Worm (Caenorhabditis elegans) whole organism, midembryonic: Measurements from ENCODE around the gene clp-2.
"Not testable (repeated sequence)": the region's sequence is repeated elsewhere in the genome, so short reads cannot be mapped to it uniquely, and the experiment has no call there.

Experiments
- T22C8.4 ChIP-seq: fragments of 200-800 bp; sonication (Bioruptor generic); IDR thresholded peaks from 2 replicates; pipeline ENCODE4 v1.3.6; 2022; ENCODE audit warnings: missing genetic modification characterization, missing compliant biosample characterization
- cog-1 ChIP-seq: sonication (generic microtip); optimal IDR thresholded peaks from 2 replicates; lab custom pipeline; 2016; ENCODE audit warnings: missing genetic modification characterization, missing compliant biosample characterization
- flt-1 ChIP-seq: fragments of 200-800 bp; sonication (Bioruptor generic); IDR thresholded peaks from 2 replicates; pipeline ENCODE4 v1.3.6; 2022; ENCODE audit warnings: missing genetic modification characterization, missing compliant biosample characterization
- klf-2 ChIP-seq: fragments of 200-800 bp; sonication (Bioruptor generic); conservative IDR thresholded peaks from 2 replicates; pipeline ENCODE4 v1.3.6; 2022; ENCODE audit warnings: missing genetic modification reagents, missing genetic modification characterization, missing compliant biosample characterization
- med-1 ChIP-seq: sonication (generic microtip); optimal IDR thresholded peaks from 2 replicates; lab custom pipeline; 2017; ENCODE audit warnings: missing genetic modification characterization, mild to moderate bottlenecking, missing compliant biosample characterization, antibody characterized with exemption, missing genetic modification reagents; ENCODE audit not compliant: insufficient read depth
- ref-1 ChIP-seq: fragments of 200-800 bp; sonication (Bioruptor generic); conservative IDR thresholded peaks from 2 replicates; pipeline ENCODE4 v1.3.6; 2022; ENCODE audit warnings: missing genetic modification reagents, missing genetic modification characterization, missing compliant biosample characterization
- tab-1 ChIP-seq: fragments of 200-800 bp; sonication (Bioruptor generic); IDR thresholded peaks from 2 replicates; pipeline ENCODE4 v1.3.6; 2022; ENCODE audit warnings: missing genetic modification characterization, missing compliant biosample characterization
- ztf-23 ChIP-seq: fragments of 200-800 bp; sonication (Bioruptor generic); IDR thresholded peaks from 2 replicates; pipeline ENCODE4 v1.3.6; 2022; ENCODE audit warnings: missing genetic modification reagents, missing genetic modification characterization, missing compliant biosample characterization
- ztf-29 ChIP-seq: fragments of 200-800 bp; sonication (Bioruptor generic); IDR thresholded peaks from 2 replicates; pipeline ENCODE4 v1.3.6; 2022; ENCODE audit warnings: missing genetic modification reagents, missing genetic modification characterization, missing compliant biosample characterization

Gene clp-2

DNA sequence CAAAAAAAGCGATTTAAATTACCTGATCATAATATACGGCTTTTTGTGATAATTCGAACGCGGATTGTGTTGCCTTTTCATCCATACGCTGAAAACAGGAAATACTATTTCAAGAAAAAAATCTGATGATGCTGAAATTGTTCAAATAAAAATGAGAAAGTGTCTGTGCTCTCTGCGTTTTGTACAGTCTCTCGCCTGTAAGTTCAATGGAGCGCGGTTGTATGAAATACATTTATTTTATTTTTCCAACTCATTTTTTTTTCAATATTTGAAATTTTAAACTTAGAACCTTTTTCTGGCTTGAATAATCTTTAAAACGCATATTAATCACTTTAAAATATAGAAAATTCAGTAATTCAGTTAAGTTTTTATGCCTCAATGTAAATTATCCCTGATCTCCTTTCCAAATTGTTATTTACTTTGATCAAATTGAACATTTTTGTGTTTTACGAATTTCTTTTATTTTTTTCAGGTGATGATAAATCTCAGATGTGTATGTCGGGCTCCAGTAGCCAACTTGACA is at the start of gene clp-2, which contains the start of gene mrpl-16:
Gene clp-2, minus strand, starts transcription at position 94 of the 523 bp plus-strand sequence.
Gene mrpl-16, plus strand, starts transcription at position 473 of the 523 bp plus-strand sequence.
- TF ChIP-seq ref-1 (GFP tag; lab: Robert Waterston, UW) (no peak), tab-1 (GFP tag; lab: Robert Waterston, UW) (no peak), ztf-29 (GFP tag; lab: Robert Waterston, UW) (no peak), klf-2 (no peak), ztf-23 (no peak), cog-1 (tag; lab: Kevin White, UChicago) (no peak), med-1 (GFP tag; lab: Kevin White, UChicago) (no peak), flt-1 (no peak), T22C8.4 (no peak)

- TF ChIP-seq klf-2 = 0 out of 2 replicates have a peak, but pooled peaks have one; percentile 5
- no peak for TF ChIP-seq med-1 (GFP tag; lab: Kevin White, UChicago)
- TF ChIP-seq tab-1 (GFP tag; lab: Robert Waterston, UW) = no peak
Measured at ce11 chrIII:4748666-4749065, 44.8 kb upstream of the clp-2 start.

DNA sequence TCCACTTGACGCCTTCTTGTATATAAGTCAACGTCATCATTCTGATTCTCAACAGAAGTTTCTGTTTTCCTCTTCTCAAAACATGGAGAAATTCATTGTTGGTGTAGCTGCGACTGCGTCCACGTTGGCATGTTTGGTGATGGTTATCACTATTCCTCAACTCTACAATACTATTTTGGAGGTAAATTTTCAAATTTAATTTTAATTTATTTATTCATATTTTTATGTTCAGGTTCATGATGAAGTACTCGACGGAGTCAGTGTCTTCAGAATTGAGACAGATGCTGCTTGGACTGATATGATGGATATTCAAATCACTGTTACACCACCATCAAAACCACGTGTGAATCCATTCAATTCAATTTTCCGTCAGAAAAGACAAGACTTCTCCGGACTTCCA is 44.3 kb upstream of the clp-2 start, which contains the start of gene col-89:
Gene col-89, plus strand, starts transcription at position 19 of the 400 bp plus-strand sequence.
- TF ChIP-seq klf-2 (no peak), ztf-29 (GFP tag; lab: Robert Waterston, UW) (no peak), cog-1 (tag; lab: Kevin White, UChicago) (no peak), ztf-23 (no peak), T22C8.4 (no peak), ref-1 (GFP tag; lab: Robert Waterston, UW) (no peak), flt-1 (no peak), tab-1 (GFP tag; lab: Robert Waterston, UW) (no peak), med-1 (GFP tag; lab: Kevin White, UChicago) (no peak)

ce11 chrIII:4745934-4746333 is 42.1 kb upstream of the clp-2 start, which contains the start of gene F17C8.6:
TSS of gene F17C8.6 (minus strand) at chrIII:4746034.
- TF ChIP-seq klf-2 (no peak), ref-1 (GFP tag; lab: Robert Waterston, UW) (no peak), cog-1 (tag; lab: Kevin White, UChicago) (no peak), ztf-29 (GFP tag; lab: Robert Waterston, UW) (no peak), med-1 (GFP tag; lab: Kevin White, UChicago) (no peak), flt-1 (no peak), tab-1 (GFP tag; lab: Robert Waterston, UW) (no peak), ztf-23 (no peak), T22C8.4 (no peak)

ce11 chrIII:4742620-4743019 is 38.8 kb upstream of the clp-2 start, which contains the start of gene twk-6:
TSS of gene twk-6 (plus strand) at chrIII:4742920.
- not testable (repeated sequence) for TF ChIP-seq ref-1 (GFP tag; lab: Robert Waterston, UW); cog-1 (tag; lab: Kevin White, UChicago); ztf-23

DNA sequence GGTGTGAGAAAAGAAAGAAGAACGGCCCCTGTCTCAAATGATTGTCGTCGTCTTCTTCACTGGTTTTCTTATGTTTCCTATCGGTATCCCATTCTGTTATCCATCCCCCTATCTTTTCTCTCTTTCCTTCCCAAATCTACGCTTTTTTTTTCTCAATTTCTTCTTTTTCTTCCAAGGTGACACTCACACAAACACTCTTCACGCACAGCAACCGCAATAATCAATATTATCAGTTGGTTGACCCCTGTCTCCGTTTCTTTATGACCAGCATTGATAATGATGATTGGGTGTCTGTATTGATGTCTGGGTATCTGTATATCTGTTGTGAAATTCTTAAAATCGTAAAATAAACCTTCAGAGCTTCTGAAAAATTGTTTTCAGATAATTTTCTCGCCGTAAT is 37.0 kb upstream of the clp-2 start:
- TF ChIP-seq med-1 (GFP tag; lab: Kevin White, UChicago) = no peak
- TF ChIP-seq cog-1 (tag; lab: Kevin White, UChicago) = no peak
- TF ChIP-seq ztf-29 (GFP tag; lab: Robert Waterston, UW) = no peak
- TF ChIP-seq T22C8.4 = no peak
- no peak for TF ChIP-seq ref-1 (GFP tag; lab: Robert Waterston, UW)
- TF ChIP-seq flt-1 = no peak
- TF ChIP-seq ztf-23 = no peak
- TF ChIP-seq tab-1 (GFP tag; lab: Robert Waterston, UW) = no peak
- TF ChIP-seq klf-2 = no peak

- TF ChIP-seq T22C8.4 (no peak), ztf-23 (no peak), ztf-29 (GFP tag; lab: Robert Waterston, UW) (no peak), cog-1 (tag; lab: Kevin White, UChicago) (no peak), tab-1 (GFP tag; lab: Robert Waterston, UW) (no peak), klf-2 (no peak), ref-1 (GFP tag; lab: Robert Waterston, UW) (no peak), flt-1 (no peak), med-1 (GFP tag; lab: Kevin White, UChicago) (no peak)
Measured at ce11 chrIII:4739975-4740374, 36.1 kb upstream of the clp-2 start, which contains the start of gene ras-2. TSS of gene ras-2 (minus strand) at chrIII:4740075.

DNA sequence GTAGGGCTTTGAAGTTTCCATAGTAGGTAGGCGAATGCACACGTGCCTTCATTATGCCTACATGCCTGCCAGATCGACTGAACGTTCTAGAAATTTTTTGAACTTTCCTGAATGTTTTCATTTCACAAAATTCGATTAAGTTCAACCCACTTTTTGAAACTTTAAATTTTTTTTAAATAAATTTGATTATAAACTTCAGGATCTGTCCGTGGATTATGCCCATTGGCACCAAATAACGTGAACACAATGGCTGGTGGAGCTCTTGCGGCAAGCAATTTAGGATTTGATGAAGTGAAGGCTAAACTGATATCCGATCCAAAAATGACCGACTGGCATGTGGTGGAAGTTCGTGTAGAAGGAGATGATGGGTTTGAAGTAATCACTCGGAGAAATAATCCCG is 31.6 kb upstream of the clp-2 start, which contains the start of gene F17C8.7:
Gene F17C8.7, plus strand, starts transcription at position 301 of the 400 bp plus-strand sequence.
- TF ChIP-seq ref-1 (GFP tag; lab: Robert Waterston, UW) (no peak), T22C8.4 (no peak), cog-1 (tag; lab: Kevin White, UChicago) (no peak), ztf-29 (GFP tag; lab: Robert Waterston, UW) (no peak), tab-1 (GFP tag; lab: Robert Waterston, UW) (no peak), med-1 (GFP tag; lab: Kevin White, UChicago) (no peak), ztf-23 (no peak), klf-2 (no peak), flt-1 (no peak)

DNA sequence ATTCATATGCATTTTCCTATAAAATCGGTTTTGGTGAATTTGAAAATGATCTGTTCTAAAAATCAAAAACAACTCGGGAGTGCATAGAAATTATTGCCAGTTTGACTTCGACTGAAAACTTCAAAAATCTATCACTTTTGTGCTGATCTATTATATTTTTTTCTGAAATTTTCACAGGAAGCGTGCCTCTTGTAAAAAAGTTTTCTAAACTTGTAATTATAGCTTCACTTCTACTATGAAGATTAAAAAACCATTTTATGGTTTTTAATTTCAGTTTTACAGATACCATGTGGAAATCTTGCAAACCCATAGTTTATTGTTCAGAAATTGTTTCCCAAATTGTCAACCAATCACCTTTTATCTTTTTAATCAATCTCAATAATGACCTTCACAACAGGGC is 30.2 kb upstream of the clp-2 start, which contains the start of gene F17C8.9:
Gene F17C8.9, plus strand, starts transcription at position 301 of the 400 bp plus-strand sequence.
- TF ChIP-seq klf-2 (no peak), tab-1 (GFP tag; lab: Robert Waterston, UW) (no peak), ref-1 (GFP tag; lab: Robert Waterston, UW) (no peak), ztf-23 (no peak), med-1 (GFP tag; lab: Kevin White, UChicago) (no peak), flt-1 (no peak)
